Fruit fly (Drosophila melanogaster) whole organism, embryonic: Measurements from ENCODE around the gene Kmn1.

ENCODE experiments used
- Abd-B ChIP-seq: fragments of 200-800 bp; sonication (Bioruptor generic); optimal IDR thresholded peaks from 2 replicates; lab custom pipeline; 2018; ENCODE audit warnings: missing biosample characterization, mild to moderate bottlenecking, missing genetic modification characterization, moderate library complexity
- Blimp-1 ChIP-seq: fragments of 200-800 bp; sonication (Bioruptor generic); optimal IDR thresholded peaks from 3 replicates; lab custom pipeline; 2018; ENCODE audit warnings: missing biosample characterization, missing genetic modification characterization, mild to moderate bottlenecking, moderate library complexity, missing genetic modification reagents
- CG10267 ChIP-seq: fragments of 200-800 bp; sonication (Bioruptor generic); optimal IDR thresholded peaks from 2 replicates; lab custom pipeline; 2018; ENCODE audit warnings: missing biosample characterization, mild to moderate bottlenecking, missing genetic modification characterization, moderate library complexity
- CG10366 ChIP-seq: fragments of 200-800 bp; sonication (Bioruptor generic); IDR thresholded peaks from 2 replicates; pipeline ENCODE4 v1.3.6; 2022; ENCODE audit warnings: missing biosample characterization, missing genetic modification characterization
- CG10462 ChIP-seq: fragments of 200-800 bp; sonication (Bioruptor generic); optimal IDR thresholded peaks from 2 replicates; lab custom pipeline; 2016; ENCODE audit warnings: missing biosample characterization, missing genetic modification characterization
- CG10979 ChIP-seq: fragments of 200-800 bp; sonication (Bioruptor generic); optimal IDR thresholded peaks from 2 replicates; lab custom pipeline; 2018; ENCODE audit warnings: missing biosample characterization, mild to moderate bottlenecking, missing genetic modification characterization, moderate library complexity
- CG11085 ChIP-seq: fragments of 200-800 bp; sonication (Bioruptor generic); IDR thresholded peaks from 2 replicates; pipeline ENCODE4 v1.3.6; 2022; ENCODE audit warnings: missing biosample characterization, missing genetic modification characterization
- CG11456 ChIP-seq: fragments of 200-800 bp; sonication (Bioruptor generic); IDR thresholded peaks from 3 replicates; pipeline ENCODE4 v1.3.6; 2022; ENCODE audit warnings: missing biosample characterization, missing genetic modification characterization
- CG11560 ChIP-seq: fragments of 200-800 bp; sonication (Bioruptor generic); IDR thresholded peaks from 3 replicates; pipeline ENCODE4 v1.3.6; 2022; ENCODE audit warnings: missing biosample characterization, missing genetic modification characterization
- CG11695 ChIP-seq: fragments of 200-800 bp; sonication (Bioruptor generic); IDR thresholded peaks from 3 replicates; pipeline ENCODE4 v1.3.6; 2022; ENCODE audit warnings: missing biosample characterization, missing genetic modification characterization
- CG14710 ChIP-seq: fragments of 200-800 bp; sonication (Bioruptor generic); optimal IDR thresholded peaks from 3 replicates; lab custom pipeline; 2019; ENCODE audit warnings: missing biosample characterization, mild to moderate bottlenecking, missing genetic modification characterization, moderate library complexity
- CG16813 ChIP-seq: fragments of 200-800 bp; sonication (Bioruptor generic); IDR thresholded peaks from 3 replicates; pipeline ENCODE4 v1.3.6; 2022; ENCODE audit warnings: missing biosample characterization, missing genetic modification characterization; ENCODE audit not compliant: partially characterized antibody
- CG17328 ChIP-seq: fragments of 200-800 bp; sonication (Bioruptor generic); IDR thresholded peaks from 2 replicates; pipeline ENCODE4 v1.3.6; 2022; ENCODE audit warnings: missing biosample characterization, missing genetic modification characterization
- CG17829 ChIP-seq: fragments of 200-800 bp; optimal IDR thresholded peaks from 2 replicates; lab custom pipeline; 2019; ENCODE audit warnings: missing biosample characterization, mild to moderate bottlenecking, missing genetic modification characterization, moderate library complexity
- CG18011 ChIP-seq: fragments of 200-800 bp; sonication (Bioruptor generic); optimal IDR thresholded peaks from 2 replicates; lab custom pipeline; 2017; ENCODE audit warnings: missing biosample characterization, missing genetic modification characterization, mild to moderate bottlenecking, moderate library complexity, missing genotype
- CG18262 ChIP-seq: fragments of 200-800 bp; optimal IDR thresholded peaks from 3 replicates; lab custom pipeline; 2019; ENCODE audit warnings: missing biosample characterization, mild to moderate bottlenecking, missing genetic modification characterization, moderate library complexity
- CG1832 ChIP-seq: fragments of 200-800 bp; sonication (Bioruptor generic); optimal IDR thresholded peaks from 2 replicates; lab custom pipeline; 2017; ENCODE audit warnings: missing biosample characterization, mild to moderate bottlenecking, missing genetic modification characterization, inconsistent platforms
- CG30431 ChIP-seq: fragments of 200-800 bp; sonication (Bioruptor generic); optimal IDR thresholded peaks from 2 replicates; lab custom pipeline; 2017; ENCODE audit warnings: missing biosample characterization, missing genetic modification characterization
- CG3163 ChIP-seq: fragments of 200-800 bp; sonication (Bioruptor generic); optimal IDR thresholded peaks from 3 replicates; lab custom pipeline; 2016; ENCODE audit warnings: missing biosample characterization, missing genetic modification characterization
- CG32772 ChIP-seq: fragments of 200-800 bp; sonication (Bioruptor generic); IDR thresholded peaks from 2 replicates; pipeline ENCODE4 v1.3.6; 2022; ENCODE audit warnings: missing biosample characterization, missing genetic modification characterization
- CG4820 ChIP-seq: fragments of 200-800 bp; sonication (Bioruptor generic); optimal IDR thresholded peaks from 3 replicates; lab custom pipeline; 2016; ENCODE audit warnings: missing biosample characterization, missing genetic modification characterization
- CG6175 ChIP-seq: fragments of 200-800 bp; sonication (Bioruptor generic); IDR thresholded peaks from 3 replicates; pipeline ENCODE4 v1.3.6; 2022; ENCODE audit warnings: missing biosample characterization, missing genetic modification characterization
- CG6683 ChIP-seq: fragments of 200-800 bp; sonication (Bioruptor generic); optimal IDR thresholded peaks from 2 replicates; lab custom pipeline; 2017; ENCODE audit warnings: missing biosample characterization, mild to moderate bottlenecking, missing genetic modification characterization, missing genetic modification reagents
- CG6689 ChIP-seq: fragments of 200-800 bp; sonication (Bioruptor generic); IDR thresholded peaks from 2 replicates; pipeline ENCODE4 v1.3.6; 2022; ENCODE audit warnings: missing biosample characterization, missing genetic modification characterization
- Drgx ChIP-seq: fragments of 200-800 bp; sonication (Bioruptor generic); IDR thresholded peaks from 2 replicates; pipeline ENCODE4 v1.3.6; 2022; ENCODE audit warnings: missing biosample characterization, missing genetic modification characterization
- Ets65A ChIP-seq: fragments of 200-800 bp; sonication (Bioruptor generic); peaks from one replicate; lab custom pipeline; 2016; ENCODE audit warnings: missing biosample characterization, missing genetic modification characterization
- HmgZ ChIP-seq: fragments of 200-800 bp; sonication (Bioruptor generic); optimal IDR thresholded peaks from 2 replicates; lab custom pipeline; 2018; ENCODE audit warnings: missing biosample characterization, mild to moderate bottlenecking, missing genetic modification characterization
- Ravus ChIP-seq: fragments of 200-800 bp; sonication (Bioruptor generic); IDR thresholded peaks from 2 replicates; pipeline ENCODE4 v1.3.6; 2022; ENCODE audit warnings: missing biosample characterization, missing genetic modification characterization
- Ssrp ChIP-seq: fragments of 200-800 bp; sonication (Bioruptor generic); optimal IDR thresholded peaks from 2 replicates; lab custom pipeline; 2018; ENCODE audit warnings: missing biosample characterization, mild to moderate bottlenecking, missing genetic modification characterization, moderate library complexity
- bsh ChIP-seq, 2 experiments: fragments of 200-800 bp; sonication (Bioruptor generic); optimal IDR thresholded peaks; 2 replicates each; lab custom pipeline; 2017 to 2018; ENCODE audit warnings: mild to moderate bottlenecking in 2 of 2, missing biosample characterization in 2 of 2, missing genetic modification characterization in 2 of 2, moderate library complexity in 1 of 2
- ci ChIP-seq: fragments of 200-800 bp; sonication (Bioruptor generic); IDR thresholded peaks from 3 replicates; pipeline ENCODE4 v1.3.6; 2022; ENCODE audit warnings: missing biosample characterization, missing genetic modification characterization
- crol ChIP-seq: fragments of 200-800 bp; sonication (Bioruptor generic); IDR thresholded peaks from 2 replicates; pipeline ENCODE4 v1.3.6; 2022; ENCODE audit warnings: missing biosample characterization, missing genetic modification characterization
- dysf ChIP-seq: fragments of 200-800 bp; sonication (Bioruptor generic); IDR thresholded peaks from 3 replicates; pipeline ENCODE4 v1.3.6; 2022; ENCODE audit warnings: missing biosample characterization, missing genetic modification characterization
- emc ChIP-seq: fragments of 200-800 bp; sonication (Bioruptor generic); optimal IDR thresholded peaks from 2 replicates; lab custom pipeline; 2016; ENCODE audit warnings: missing biosample characterization, missing genetic modification characterization
- eve ChIP-seq, 2 experiments: fragments of >200 bp; optimal IDR thresholded peaks; 2 replicates each; lab custom pipeline; 2017; ENCODE audit warnings: missing biosample characterization in 2 of 2, missing genetic modification characterization in 2 of 2
- fru ChIP-seq: fragments of >200 bp; optimal IDR thresholded peaks from 2 replicates; lab custom pipeline; 2017
- gcm ChIP-seq: fragments of 200-800 bp; sonication (Bioruptor generic); optimal IDR thresholded peaks from 2 replicates; lab custom pipeline; 2019; ENCODE audit warnings: missing biosample characterization, mild to moderate bottlenecking, missing genetic modification characterization, moderate library complexity
- knrl ChIP-seq: fragments of 200-800 bp; sonication (Bioruptor generic); IDR thresholded peaks from 3 replicates; pipeline ENCODE4 v1.3.6; 2022; ENCODE audit warnings: missing biosample characterization, missing genetic modification characterization; ENCODE audit not compliant: partially characterized antibody
- lola ChIP-seq, 3 experiments: fragments of >200 bp in 2 of 3; fragments of 200-800 bp in 1 of 3; sonication (Bioruptor generic) in 1 of 3; optimal IDR thresholded peaks; 2 replicates each; lab custom pipeline; 2017 to 2019; ENCODE audit warnings: missing biosample characterization in 3 of 3, missing genetic modification characterization in 3 of 3, mild to moderate bottlenecking in 1 of 3, moderate library complexity in 1 of 3
- nom ChIP-seq: fragments of 200-800 bp; sonication (Bioruptor generic); optimal IDR thresholded peaks from 2 replicates; lab custom pipeline; 2017; ENCODE audit warnings: missing biosample characterization, missing genetic modification characterization, mild to moderate bottlenecking, moderate library complexity, missing genetic modification reagents
- org-1 ChIP-seq: fragments of 200-800 bp; sonication (Bioruptor generic); optimal IDR thresholded peaks from 2 replicates; lab custom pipeline; 2017; ENCODE audit warnings: missing biosample characterization, missing genetic modification characterization
- otp ChIP-seq: fragments of 200-800 bp; sonication (Bioruptor generic); IDR thresholded peaks from 3 replicates; pipeline ENCODE4, ENCODE4 v1.3.6; 2022; ENCODE audit warnings: missing biosample characterization, missing genetic modification characterization
- peb ChIP-seq: fragments of 200-800 bp; sonication (Bioruptor generic); IDR thresholded peaks from 2 replicates; pipeline ENCODE4 v1.3.6; 2022; ENCODE audit warnings: missing biosample characterization, missing genetic modification characterization
- sd ChIP-seq: fragments of 200-800 bp; sonication (Bioruptor generic); optimal IDR thresholded peaks from 3 replicates; lab custom pipeline; 2018; ENCODE audit warnings: missing biosample characterization, mild to moderate bottlenecking, missing genetic modification characterization, moderate library complexity
- stwl ChIP-seq: fragments of 200-800 bp; sonication (Bioruptor generic); optimal IDR thresholded peaks from 3 replicates; lab custom pipeline; 2018; ENCODE audit warnings: missing biosample characterization, mild to moderate bottlenecking, missing genetic modification characterization, moderate library complexity
- unpg ChIP-seq: fragments of 200-800 bp; sonication (Bioruptor generic); optimal IDR thresholded peaks from 3 replicates; lab custom pipeline; 2018; ENCODE audit warnings: missing biosample characterization, mild to moderate bottlenecking, missing genetic modification characterization, moderate library complexity

Gene Kmn1

DNA sequence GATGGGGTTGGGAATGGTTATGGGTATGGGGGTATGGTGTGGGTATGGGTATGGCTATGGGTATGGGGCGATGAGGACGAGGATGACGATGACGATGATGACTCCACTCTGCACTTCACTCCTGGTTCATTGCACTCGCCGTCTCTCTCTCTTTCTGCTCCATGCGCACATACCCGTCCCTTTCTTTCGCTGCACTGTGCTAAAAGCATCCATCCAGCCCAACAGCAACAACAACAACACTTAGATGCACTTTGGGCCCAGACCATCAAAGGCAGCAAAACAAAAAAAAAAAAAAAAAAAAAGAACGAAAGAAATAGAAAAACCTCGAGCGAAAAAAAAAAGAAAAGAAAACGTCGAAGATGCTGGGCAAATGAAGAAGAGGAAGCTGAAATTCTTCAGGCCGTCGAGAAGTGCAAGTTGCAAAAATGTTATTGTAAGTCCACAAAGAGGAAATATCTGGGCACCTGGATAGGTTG lies 27.3 kb downstream of the Kmn1 start:
- TF ChIP-seq org-1 (GFP tag; lab: Kevin White, UChicago) (no peak), knrl (GFP tag; lab: Robert Waterston, UW) (no peak), Ravus (GFP tag; lab: Robert Waterston, UW) (no peak), lola (GFP tag; optimal IDR thresholded peaks at IDR 0.05; lab: Kevin White, UChicago) (no peak), CG11456 (GFP tag; lab: Robert Waterston, UW) (no peak), bsh (GFP tag; optimal IDR thresholded peaks at IDR 0.05; lab: Kevin White, UChicago) (peak in 1 of 2 experiments; percentile 56), CG30431 (GFP tag; lab: Kevin White, UChicago) (no peak), Drgx (GFP tag; lab: Robert Waterston, UW) (peak; percentile 7; the same call in 1 of the 2 replicates), peb (GFP tag; lab: Robert Waterston, UW) (no peak), CG11560 (tag; lab: Robert Waterston, UW) (no peak), ci (GFP tag; lab: Robert Waterston, UW) (no peak)

DNA sequence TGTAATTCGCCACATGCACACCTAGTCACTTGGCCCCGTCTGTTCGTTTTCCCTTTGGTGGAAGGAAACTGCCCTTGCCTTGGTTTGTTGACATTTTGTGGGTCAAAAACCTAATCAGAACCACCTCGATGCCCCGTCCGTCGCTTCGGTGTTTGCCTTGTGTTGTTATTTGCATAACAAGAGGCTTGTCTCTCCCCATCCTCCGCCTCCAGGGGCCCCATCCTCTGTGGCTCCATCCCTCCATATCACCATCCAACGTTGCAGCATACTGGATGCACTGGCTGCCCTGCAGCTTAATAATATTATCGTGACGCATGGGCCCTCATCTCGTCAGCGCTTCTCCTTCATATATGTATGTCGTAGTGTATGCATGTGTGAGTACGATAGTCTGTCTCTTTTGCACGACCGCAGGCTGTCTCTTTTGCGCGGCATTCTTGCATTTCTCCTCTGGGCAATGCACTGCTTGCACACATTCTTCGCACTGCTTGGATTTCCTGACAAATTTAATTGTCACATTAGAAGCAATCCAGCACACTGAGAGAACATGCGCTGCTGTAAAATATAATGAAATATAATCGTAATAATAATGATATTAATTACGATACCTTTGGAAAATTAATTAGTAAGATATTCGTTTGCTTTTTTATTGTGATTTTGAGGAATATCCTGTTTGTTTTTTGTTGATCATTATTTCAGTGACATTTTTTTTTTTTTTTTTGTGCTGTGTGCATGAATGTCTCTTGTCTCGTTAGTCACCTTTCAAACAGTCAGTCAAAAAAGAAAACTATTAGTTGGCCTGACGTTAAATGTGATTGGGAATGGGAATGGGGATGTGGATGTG lies 27.9 kb downstream of the Kmn1 start:
- peak; percentile 51 for TF ChIP-seq CG10979 (tag; lab: Kevin White, UChicago)
- TF ChIP-seq dysf (GFP tag; lab: Robert Waterston, UW): 0 out of 3 replicates have a peak, but pooled peaks have one; percentile 24
- no peak for TF ChIP-seq CG18011 (GFP tag; lab: Kevin White, UChicago)
- no peak for TF ChIP-seq Ssrp (tag; lab: Kevin White, UChicago)
- 0 out of 2 replicates have a peak, but pooled peaks have one; percentile 10 for TF ChIP-seq CG6689 (GFP tag; lab: Robert Waterston, UW)
- TF ChIP-seq HmgZ (tag; lab: Kevin White, UChicago): no peak
- TF ChIP-seq CG11085 (GFP tag; lab: Robert Waterston, UW): no peak
- peak in 1 of 2 experiments; percentile 52 for TF ChIP-seq eve (GFP tag; optimal IDR thresholded peaks at IDR 0.05; lab: Kevin White, UChicago)
- no peak for TF ChIP-seq fru (lab: Kevin White, UChicago)
- TF ChIP-seq crol (GFP tag; lab: Robert Waterston, UW): peak; percentile 41; the same call in 1 of the 2 replicates
- peak; percentile 44 for TF ChIP-seq sd (tag; lab: Kevin White, UChicago)
- no peak for TF ChIP-seq CG4820
- 0 out of 2 replicates have a peak, but pooled peaks have one; percentile 8 for TF ChIP-seq CG32772 (GFP tag; lab: Robert Waterston, UW)
- TF ChIP-seq otp (GFP tag; lab: Robert Waterston, UW): 0 out of 3 replicates have a peak, but pooled peaks have one; percentile 17
- TF ChIP-seq CG10462 (GFP tag; lab: Kevin White, UChicago): no peak
- TF ChIP-seq CG1832 (GFP tag; lab: Kevin White, UChicago): peak; percentile 45
- TF ChIP-seq CG14710 (tag; lab: Kevin White, UChicago): peak; percentile 49
- TF ChIP-seq CG17829 (tag; lab: Kevin White, UChicago): peak; percentile 21
- TF ChIP-seq emc (GFP tag; lab: Kevin White, UChicago): no peak
- peak; percentile 32 for TF ChIP-seq CG10267 (tag; lab: Kevin White, UChicago)
- TF ChIP-seq gcm (GFP tag; lab: Kevin White, UChicago): peak; percentile 35
- TF ChIP-seq bsh (GFP tag; optimal IDR thresholded peaks at IDR 0.05; lab: Kevin White, UChicago): peak in 1 of 2 experiments; percentile 50
- TF ChIP-seq CG3163 (GFP tag; lab: Kevin White, UChicago): no peak
- no peak for TF ChIP-seq CG6683 (GFP tag; lab: Kevin White, UChicago)
- TF ChIP-seq stwl (tag; lab: Kevin White, UChicago): peak; percentile 38
- no peak for TF ChIP-seq Ets65A (GFP tag; lab: Kevin White, UChicago)
- TF ChIP-seq CG18262 (tag; lab: Kevin White, UChicago): peak; percentile 63
- TF ChIP-seq unpg (GFP tag; lab: Kevin White, UChicago): peak; percentile 23
- TF ChIP-seq CG16813 (GFP tag; lab: Robert Waterston, UW): no peak
- TF ChIP-seq CG6175 (GFP tag; lab: Robert Waterston, UW): no peak
- TF ChIP-seq nom (GFP tag; lab: Kevin White, UChicago): peak; percentile 35
- TF ChIP-seq Blimp-1 (GFP tag; lab: Kevin White, UChicago): peak; percentile 37
- TF ChIP-seq CG10366 (GFP tag; lab: Robert Waterston, UW): no peak
- TF ChIP-seq CG17328 (GFP tag; lab: Robert Waterston, UW): 0 out of 2 replicates have a peak, but pooled peaks have one; percentile 6
- 0 out of 3 replicates have a peak, but pooled peaks have one; percentile 21 for TF ChIP-seq CG11695 (GFP tag; lab: Robert Waterston, UW)
- peak; percentile 14 for TF ChIP-seq Abd-B (GFP tag; lab: Kevin White, UChicago)
